Worm (Caenorhabditis elegans): Measurements from ENCODE around the gene F01G10.10.

F01G10.10 gene

ce11 chrIV:10294030-10294429 is 48.1 kb downstream of the F01G10.10 start, which contains the start of gene R09E10.6:
TSS of gene R09E10.6 (minus strand) at chrIV:10294130.
- TF ChIP-seq R02D3.7 (tag; optimal IDR thresholded peaks at IDR 0.05) = no peak
- no peak for TF ChIP-seq dmd-4 (tag; optimal IDR thresholded peaks at IDR 0.05)
- no peak for TF ChIP-seq nhr-6 (tag; optimal IDR thresholded peaks at IDR 0.05)
- TF ChIP-seq unc-39 (tag; optimal IDR thresholded peaks at IDR 0.05) = no peak
- TF ChIP-seq ztf-11 (tag; optimal IDR thresholded peaks at IDR 0.05) = no peak
- no peak for TF ChIP-seq mbf-1 (tag; optimal IDR thresholded peaks at IDR 0.05)
- no peak for TF ChIP-seq nhr-10 (tag; optimal IDR thresholded peaks at IDR 0.05)

ce11 chrIV:10295084-10295483 is 49.1 kb downstream of the F01G10.10 start, which contains the start of gene R09E10.13:
TSS of gene R09E10.13 (minus strand) at chrIV:10295144.
- TF ChIP-seq ztf-4 (tag; optimal IDR thresholded peaks at IDR 0.05) (peak; percentile 47), fos-1 (tag; optimal IDR thresholded peaks at IDR 0.05) (no peak)

- no peak for TF ChIP-seq lin-13 (GFP tag; optimal IDR thresholded peaks at IDR 0.05)
- TF ChIP-seq ama-1 (optimal IDR thresholded peaks at IDR 0.05) = no peak
- no peak for TF ChIP-seq ZK546.5 (tag; optimal IDR thresholded peaks at IDR 0.05)
- TF ChIP-seq alr-1 (tag; optimal IDR thresholded peaks at IDR 0.05) = no peak
- no peak for TF ChIP-seq ceh-82 (tag; optimal IDR thresholded peaks at IDR 0.05)
- TF ChIP-seq unc-55 (GFP tag; optimal IDR thresholded peaks at IDR 0.05) = no peak
- TF ChIP-seq gmeb-1 (tag; optimal IDR thresholded peaks at IDR 0.05) = no peak
- no peak for TF ChIP-seq Y55F3AM.14 (GFP tag; optimal IDR thresholded peaks at IDR 0.05)
- no peak for TF ChIP-seq egl-27 (tag; optimal IDR thresholded peaks at IDR 0.05)
- TF ChIP-seq dmd-4 (tag; optimal IDR thresholded peaks at IDR 0.05) = no peak
- no peak for TF ChIP-seq R02D3.7 (tag; optimal IDR thresholded peaks at IDR 0.05)
- TF ChIP-seq lin-39 (tag; optimal IDR thresholded peaks at IDR 0.05) = no peak
- TF ChIP-seq ztf-11 (tag; optimal IDR thresholded peaks at IDR 0.05) = no peak
- TF ChIP-seq crh-2 (tag; optimal IDR thresholded peaks at IDR 0.05) = no peak
Measured at ce11 chrIV:10296036-10296435, 50.1 kb downstream of the F01G10.10 start.

Measured in whole organism, L2 larva.